Worm (Caenorhabditis elegans) whole organism, mixed stage, embryonic: Measurements from ENCODE around the gene nspd-2.

Experiments used
- blmp-1 ChIP-seq: fragments of 150-350 bp; optimal IDR thresholded peaks from 2 replicates; lab custom pipeline; 2014; ENCODE audit warnings: missing biosample characterization, missing genetic modification characterization
- ceh-39 ChIP-seq: fragments of 150-350 bp; optimal IDR thresholded peaks from 2 replicates; lab custom pipeline; 2014; ENCODE audit warnings: missing biosample characterization, missing genetic modification characterization
- ceh-43 ChIP-seq: fragments of 200-800 bp; sonication (Bioruptor generic); optimal IDR thresholded peaks from 2 replicates; lab custom pipeline; 2018; ENCODE audit warnings: mild to moderate bottlenecking, missing genetic modification characterization, moderate library complexity, missing compliant biosample characterization
- ceh-83 ChIP-seq: fragments of 200-800 bp; sonication (Bioruptor generic); optimal IDR thresholded peaks from 2 replicates; lab custom pipeline; 2018; ENCODE audit warnings: mild to moderate bottlenecking, missing genetic modification characterization, missing compliant biosample characterization
- ces-1 ChIP-seq: fragments of 150-350 bp; optimal IDR thresholded peaks from 2 replicates; lab custom pipeline; 2014; ENCODE audit warnings: missing biosample characterization, missing genetic modification reagents, missing genetic modification characterization
- cnd-1 ChIP-seq: fragments of 200-800 bp; sonication (Bioruptor generic); optimal IDR thresholded peaks from 2 replicates; lab custom pipeline; 2018; ENCODE audit warnings: mild to moderate bottlenecking, missing genetic modification characterization, missing compliant biosample characterization
- flh-1 ChIP-seq: fragments of 200-800 bp; sonication (Bioruptor generic); optimal IDR thresholded peaks from 2 replicates; lab custom pipeline; 2018; ENCODE audit warnings: mild to moderate bottlenecking, missing genetic modification characterization, moderate library complexity, missing compliant biosample characterization
- ham-2 ChIP-seq: fragments of 200-800 bp; sonication (Bioruptor generic); optimal IDR thresholded peaks from 2 replicates; lab custom pipeline; 2018; ENCODE audit warnings: mild to moderate bottlenecking, missing genetic modification characterization, missing compliant biosample characterization
- lin-13 ChIP-seq: fragments of 150-350 bp; optimal IDR thresholded peaks from 2 replicates; lab custom pipeline; 2014; ENCODE audit warnings: missing biosample characterization, missing genetic modification characterization
- lin-32 ChIP-seq: fragments of 200-800 bp; sonication (Bioruptor generic); optimal IDR thresholded peaks from 2 replicates; lab custom pipeline; 2018; ENCODE audit warnings: mild to moderate bottlenecking, missing genetic modification characterization, missing compliant biosample characterization
- lsy-2 ChIP-seq: fragments of 150-350 bp; optimal IDR thresholded peaks from 2 replicates; lab custom pipeline; 2014; ENCODE audit warnings: missing biosample characterization, missing genetic modification characterization
- mab-5 ChIP-seq: fragments of 150-350 bp; optimal IDR thresholded peaks from 2 replicates; lab custom pipeline; 2014; ENCODE audit warnings: missing biosample characterization, missing genetic modification characterization
- mep-1 ChIP-seq: fragments of 150-350 bp; optimal IDR thresholded peaks from 2 replicates; lab custom pipeline; 2017; ENCODE audit warnings: missing biosample characterization, missing genetic modification reagents, missing genetic modification characterization, inconsistent platforms
- nhr-12 ChIP-seq: fragments of 150-350 bp; optimal IDR thresholded peaks from 2 replicates; lab custom pipeline; 2014; ENCODE audit warnings: missing biosample characterization, missing genetic modification characterization
- nhr-2 ChIP-seq: fragments of 150-350 bp; optimal IDR thresholded peaks from 2 replicates; lab custom pipeline; 2014; ENCODE audit warnings: missing biosample characterization, missing genetic modification characterization
- nhr-237 ChIP-seq: fragments of 150-350 bp; optimal IDR thresholded peaks from 2 replicates; lab custom pipeline; 2014; ENCODE audit warnings: missing biosample characterization, missing genetic modification characterization
- nhr-28 ChIP-seq: fragments of 150-350 bp; optimal IDR thresholded peaks from 2 replicates; lab custom pipeline; 2014; ENCODE audit warnings: missing biosample characterization, missing genetic modification characterization
- nhr-76 ChIP-seq: sonication (generic microtip); optimal IDR thresholded peaks from 2 replicates; lab custom pipeline; 2017; ENCODE audit warnings: missing biosample characterization, missing genetic modification characterization
- pha-4 ChIP-seq: fragments of 150-350 bp; optimal IDR thresholded peaks from 2 replicates; lab custom pipeline; 2018; ENCODE audit warnings: missing biosample characterization, missing genetic modification reagents, missing genetic modification characterization
- sem-2 ChIP-seq: fragments of 200-800 bp; sonication (Bioruptor generic); optimal IDR thresholded peaks from 2 replicates; lab custom pipeline; 2018; ENCODE audit warnings: mild to moderate bottlenecking, missing genetic modification characterization, missing compliant biosample characterization
- sptf-1 ChIP-seq: sonication (generic microtip); optimal IDR thresholded peaks from 2 replicates; lab custom pipeline; 2017; ENCODE audit warnings: mild to moderate bottlenecking, missing genetic modification characterization, moderate library complexity, missing compliant biosample characterization
- tbx-8 ChIP-seq: fragments of 200-800 bp; sonication (Bioruptor generic); optimal IDR thresholded peaks from 2 replicates; lab custom pipeline; 2018; ENCODE audit warnings: mild to moderate bottlenecking, missing genetic modification characterization, moderate library complexity, missing compliant biosample characterization
- unc-120 ChIP-seq: sonication (generic microtip); optimal IDR thresholded peaks from 2 replicates; lab custom pipeline; 2017; ENCODE audit warnings: missing genetic modification characterization, missing compliant biosample characterization; ENCODE audit not compliant: poor library complexity, severe bottlenecking
- unc-62 ChIP-seq: fragments of 150-350 bp; optimal IDR thresholded peaks from 2 replicates; lab custom pipeline; 2014; ENCODE audit warnings: missing biosample characterization, missing genetic modification reagents, missing genetic modification characterization
- zip-8 ChIP-seq: fragments of 150-350 bp; optimal IDR thresholded peaks from 2 replicates; lab custom pipeline; 2014; ENCODE audit warnings: missing biosample characterization, missing genetic modification characterization

The nspd-2 gene

ce11 chrIV:9852250-9852649 lies 8.4 kb downstream of the nspd-2 start, which contains the start of gene ssq-1:
Gene ssq-1, plus strand, starts transcription at chrIV:9852550.
- no peak for TF ChIP-seq nhr-237 (tag; lab: Kevin White, UChicago)
- TF ChIP-seq flh-1 (GFP tag; lab: Kevin White, UChicago) = no peak
- TF ChIP-seq unc-120 (tag; lab: Kevin White, UChicago) = no peak
- no peak for TF ChIP-seq nhr-12 (tag; lab: Kevin White, UChicago)
- TF ChIP-seq nhr-28 (tag; lab: Kevin White, UChicago) = no peak
- TF ChIP-seq ceh-43 = no peak
- TF ChIP-seq sptf-1 (tag; lab: Kevin White, UChicago) = no peak
- TF ChIP-seq nhr-76 (tag; lab: Kevin White, UChicago) = no peak

- no peak for TF ChIP-seq blmp-1 (tag; lab: Kevin White, UChicago)
- TF ChIP-seq lin-32 (GFP tag; lab: Kevin White, UChicago) = peak; percentile 62
Observed at ce11 chrIV:9852818-9853466, 9.1 kb downstream of the nspd-2 start.

ce11 chrIV:9854952-9855351 lies 11.1 kb downstream of the nspd-2 start:
- TF ChIP-seq lin-13 (tag; lab: Kevin White, UChicago) (no peak), ceh-83 (GFP tag; lab: Kevin White, UChicago) (no peak), nhr-12 (tag; lab: Kevin White, UChicago) (no peak), unc-62 (GFP tag; lab: Kevin White, UChicago) (no peak), mep-1 (no peak)
- TF ChIP-seq, all 35 proteins: peak for 0

- TF ChIP-seq ces-1 (GFP tag; lab: Kevin White, UChicago) = no peak
- no peak for TF ChIP-seq nhr-2 (tag; lab: Kevin White, UChicago)
- no peak for TF ChIP-seq lsy-2
- TF ChIP-seq nhr-28 (tag; lab: Kevin White, UChicago) = no peak
- no peak for TF ChIP-seq ham-2 (GFP tag; lab: Kevin White, UChicago)
- TF ChIP-seq ceh-43 = no peak
- no peak for TF ChIP-seq mab-5
- TF ChIP-seq ceh-39 (tag; lab: Kevin White, UChicago) = no peak
Observed at ce11 chrIV:9855712-9856111, 11.9 kb downstream of the nspd-2 start, which contains the start of gene K07F5.12. Gene K07F5.12, plus strand, starts transcription at chrIV:9856012.

ce11 chrIV:9857952-9858488 lies 14.2 kb downstream of the nspd-2 start, which contains the start of gene npp-1:
Gene npp-1, plus strand, starts transcription at chrIV:9858488.
- peak; percentile 67 for TF ChIP-seq ceh-39 (tag; lab: Kevin White, UChicago)
- peak; percentile 21 for TF ChIP-seq lsy-2
- TF ChIP-seq mep-1 = peak; percentile 64
- no peak for TF ChIP-seq cnd-1 (tag; lab: Kevin White, UChicago)
- no peak for TF ChIP-seq ceh-43

ce11 chrIV:9858970-9859369 lies 15.1 kb downstream of the nspd-2 start:
- TF ChIP-seq ceh-83 (GFP tag; lab: Kevin White, UChicago) = no peak
- no peak for TF ChIP-seq unc-120 (tag; lab: Kevin White, UChicago)
- no peak for TF ChIP-seq ceh-43
- no peak for TF ChIP-seq ham-2 (GFP tag; lab: Kevin White, UChicago)
- TF ChIP-seq lin-13 (tag; lab: Kevin White, UChicago) = no peak
- TF ChIP-seq sem-2 (GFP tag; lab: Kevin White, UChicago) = no peak
- TF ChIP-seq unc-62 (GFP tag; lab: Kevin White, UChicago) = no peak
- TF ChIP-seq zip-8 (tag; lab: Kevin White, UChicago) = no peak
- no peak for TF ChIP-seq pha-4
- no peak for TF ChIP-seq ces-1 (GFP tag; lab: Kevin White, UChicago)
- no peak for TF ChIP-seq nhr-76 (tag; lab: Kevin White, UChicago)

- TF ChIP-seq ceh-43 (no peak), mep-1 (no peak), sem-2 (GFP tag; lab: Kevin White, UChicago) (no peak), blmp-1 (tag; lab: Kevin White, UChicago) (no peak), tbx-8 (GFP tag; lab: Kevin White, UChicago) (no peak), nhr-2 (tag; lab: Kevin White, UChicago) (no peak)
Observed at ce11 chrIV:9861921-9862320, 18.1 kb downstream of the nspd-2 start, which contains the start of gene K07F5.14. Gene K07F5.14, plus strand, starts transcription at chrIV:9862221.
